Worm (Caenorhabditis elegans) whole organism, young adult: ENCODE data around the gene K02E11.7.

Experiments
- K11D2.4 ChIP-seq: fragments of 200-800 bp; sonication (Bioruptor generic); IDR thresholded peaks from 2 replicates; pipeline ENCODE4 v1.3.6; 2022; ENCODE audit warnings: missing genetic modification reagents, missing genetic modification characterization, missing compliant biosample characterization
- Y95B8A.8 ChIP-seq: fragments of 200-800 bp; sonication (Bioruptor generic); IDR thresholded peaks from 2 replicates; pipeline ENCODE4 v1.3.6; 2022; ENCODE audit warnings: missing genetic modification reagents, missing genetic modification characterization, missing compliant biosample characterization
- ama-1 ChIP-seq, 3 experiments: fragments of 150-350 bp in 1 of 3; sonication (generic microtip) in 2 of 3; optimal IDR thresholded peaks; 2 replicates each; lab custom pipeline; 2014 to 2018; ENCODE audit warnings: missing biosample characterization in 2 of 3, missing genetic modification characterization in 2 of 3, missing genetic modification reagents in 2 of 3
- attf-6 ChIP-seq: fragments of 200-800 bp; sonication (Bioruptor generic); IDR thresholded peaks from 2 replicates; pipeline ENCODE4 v1.3.6; 2022; ENCODE audit warnings: missing genetic modification reagents, missing genetic modification characterization, missing compliant biosample characterization
- ceh-79 ChIP-seq: sonication (generic microtip); optimal IDR thresholded peaks from 2 replicates; lab custom pipeline; 2017; ENCODE audit warnings: mild to moderate bottlenecking, missing genetic modification characterization, missing compliant biosample characterization
- egl-44 ChIP-seq: fragments of 200-800 bp; sonication (Bioruptor generic); IDR thresholded peaks from 2 replicates; pipeline ENCODE4 v1.3.6; 2022; ENCODE audit warnings: missing genetic modification reagents, missing genetic modification characterization, missing compliant biosample characterization
- fkh-3 ChIP-seq: sonication (generic microtip); optimal IDR thresholded peaks from 2 replicates; lab custom pipeline; 2016; ENCODE audit warnings: mild to moderate bottlenecking, missing genetic modification characterization, missing compliant biosample characterization
- lag-1 ChIP-seq: fragments of 200-800 bp; sonication (Bioruptor generic); IDR thresholded peaks from 2 replicates; pipeline ENCODE4 v1.3.6; 2022; ENCODE audit warnings: missing genetic modification reagents, missing genetic modification characterization, missing compliant biosample characterization
- nfya-1 ChIP-seq: sonication (generic microtip); optimal IDR thresholded peaks from 2 replicates; lab custom pipeline; 2017; ENCODE audit warnings: antibody characterized with exemption, missing compliant biosample characterization, missing genetic modification characterization, borderline replicate concordance; ENCODE audit not compliant: insufficient read depth
- rpc-1 ChIP-seq, 2 experiments: fragments of 150-350 bp in 1 of 2; sonication (generic microtip) in 1 of 2; optimal IDR thresholded peaks; 2 replicates each; lab custom pipeline; 2014 to 2018; ENCODE audit warnings: missing biosample characterization in 1 of 2, missing genetic modification characterization in 1 of 2, missing genetic modification reagents in 1 of 2, missing genotype in 1 of 2
- sea-2 ChIP-seq: fragments of 200-800 bp; sonication (Bioruptor generic); IDR thresholded peaks from 2 replicates; pipeline ENCODE4 v1.3.6; 2022; ENCODE audit warnings: missing genetic modification characterization, missing compliant biosample characterization
- snpc-3.4 ChIP-seq: sonication (generic microtip); optimal IDR thresholded peaks from 2 replicates; lab custom pipeline; 2017; ENCODE audit warnings: missing genetic modification characterization, mild to moderate bottlenecking, missing compliant biosample characterization, antibody characterized with exemption, moderate library complexity, missing genotype, missing genetic modification reagents
- tlf-1 ChIP-seq: fragments of 200-800 bp; sonication (Bioruptor generic); optimal IDR thresholded peaks from 2 replicates; lab custom pipeline; 2018; ENCODE audit warnings: mild to moderate bottlenecking, missing genetic modification characterization, missing compliant biosample characterization

- TF ChIP-seq ceh-79 (no peak), snpc-3.4 (tag; lab: Kevin White, UChicago) (no peak), sea-2 (GFP tag; lab: Robert Waterston, UW) (no peak), rpc-1 (optimal IDR thresholded peaks at IDR 0.05; lab: Kevin White, UChicago) (no peak), rpc-1 (tag; optimal IDR thresholded peaks at IDR 0.05; lab: Kevin White, UChicago) (no peak), egl-44 (no peak), nfya-1 (tag; lab: Kevin White, UChicago) (no peak), ama-1 (optimal IDR thresholded peaks at IDR 0.05; lab: Kevin White, UChicago) (no peak), ama-1 (GFP tag; optimal IDR thresholded peaks at IDR 0.05; lab: Kevin White, UChicago) (no peak), fkh-3 (tag; lab: Kevin White, UChicago) (no peak), Y95B8A.8 (GFP tag; lab: Robert Waterston, UW) (no peak), tlf-1 (GFP tag; lab: Kevin White, UChicago) (no peak), lag-1 (no peak), attf-6 (GFP tag; lab: Robert Waterston, UW) (no peak), K11D2.4 (GFP tag; lab: Robert Waterston, UW) (no peak)
Observed at ce11 chrV:14283241-14283640, 29.1 kb upstream of the K02E11.7 start, which contains the start of gene F40G12.10.
